Fruit fly (Drosophila melanogaster) whole organism, larva: Measurements from ENCODE around the gene CG43052.
A peak's percentile ranks its signal among the peaks of the same experiment; 100 is the strongest.

Experiments used
- noc ChIP-seq: fragments of 200-800 bp; sonication (Bioruptor generic); optimal IDR thresholded peaks from 3 replicates; lab custom pipeline; 2019; ENCODE audit warnings: missing biosample characterization, mild to moderate bottlenecking, missing genetic modification characterization, moderate library complexity

CG43052 gene

dm6 chr2L:14376484-14377254 is 24.8 kb downstream of the CG43052 start:
- peak; percentile 62 for TF ChIP-seq noc (tag; lab: Kevin White, UChicago)

- no peak for TF ChIP-seq noc (tag; lab: Kevin White, UChicago)
Measured at dm6 chr2L:14381072-14381471, 29.2 kb downstream of the CG43052 start, which contains the start of gene ppk. ppk (minus strand) TSS chr2L:14381172.

dm6 chr2L:14381881-14382280 is 30.0 kb downstream of the CG43052 start:
- no peak for TF ChIP-seq noc (tag; lab: Kevin White, UChicago)

dm6 chr2L:14386522-14386921 is 34.6 kb downstream of the CG43052 start:
- TF ChIP-seq noc (tag; lab: Kevin White, UChicago) = no peak

dm6 chr2L:14388448-14388847 is 36.6 kb downstream of the CG43052 start:
- no peak for TF ChIP-seq noc (tag; lab: Kevin White, UChicago)

DNA sequence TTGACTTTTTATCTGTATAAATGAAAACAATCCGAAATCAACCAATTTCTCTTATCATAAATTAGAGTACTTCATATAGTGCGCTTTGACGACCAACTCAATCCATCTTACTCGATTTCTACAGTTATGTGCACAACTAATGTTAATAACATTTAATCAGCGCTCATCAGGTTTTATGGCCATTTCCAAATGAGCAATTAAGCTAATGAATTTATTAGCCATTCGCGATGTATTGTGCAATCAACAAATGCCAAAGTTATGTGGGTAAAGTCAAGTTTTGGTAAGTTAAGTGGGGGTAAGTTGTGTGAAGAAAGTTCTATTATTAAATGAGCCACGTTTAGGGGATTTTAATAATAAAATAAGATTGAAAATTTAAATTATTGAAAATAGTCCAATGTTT is 41.6 kb downstream of the CG43052 start:
- TF ChIP-seq noc (tag; lab: Kevin White, UChicago) = no peak

- TF ChIP-seq noc (tag; lab: Kevin White, UChicago) = peak; percentile 77
Measured at dm6 chr2L:14394298-14395064, 42.6 kb downstream of the CG43052 start.

dm6 chr2L:14395065-14395439 is 43.2 kb downstream of the CG43052 start:
- TF ChIP-seq noc (tag; lab: Kevin White, UChicago) = no peak

DNA sequence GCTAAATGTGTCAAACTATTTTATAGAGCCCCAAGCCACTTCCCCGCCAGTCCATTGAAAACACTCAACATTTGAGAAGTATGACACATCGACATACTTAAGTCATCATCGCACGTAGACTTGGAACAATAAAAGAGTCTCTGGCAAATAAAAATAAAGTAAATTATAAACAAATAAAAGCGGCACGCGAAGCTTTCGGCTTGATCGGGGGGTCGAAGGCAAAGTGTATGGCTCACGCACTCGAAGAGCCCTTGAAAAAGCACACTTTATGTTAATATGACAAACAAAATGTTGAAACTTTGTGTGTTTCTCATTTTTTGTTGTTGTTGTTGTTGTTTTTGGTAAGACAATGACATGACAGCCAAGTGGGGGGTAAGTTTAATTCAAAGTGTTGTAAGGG is 44.4 kb downstream of the CG43052 start:
- TF ChIP-seq noc (tag; lab: Kevin White, UChicago) = no peak

DNA sequence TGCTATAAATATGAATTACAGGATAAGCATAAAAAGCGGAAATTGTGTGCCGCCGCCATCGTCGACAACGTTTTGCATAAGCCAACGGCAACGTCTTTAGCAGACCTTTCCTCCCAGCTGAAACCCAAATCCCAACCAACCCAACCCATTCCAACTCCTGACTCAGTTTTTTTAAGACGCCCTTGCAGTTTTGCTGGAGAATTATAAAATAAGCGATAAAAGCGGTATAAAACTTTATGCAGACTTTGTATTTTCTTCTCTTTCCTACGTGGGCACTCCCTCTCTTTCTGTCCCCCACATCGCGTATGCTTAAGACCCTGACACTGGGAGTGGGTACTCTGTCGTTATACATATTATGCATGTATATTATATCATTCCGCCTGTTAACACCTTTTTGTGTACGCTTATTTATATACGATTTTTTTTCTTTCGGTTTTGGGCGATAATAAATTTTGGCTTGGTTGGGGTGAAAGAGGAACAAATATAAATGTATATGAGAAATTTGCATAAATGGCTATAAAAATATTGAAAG is 45.3 kb downstream of the CG43052 start:
- TF ChIP-seq noc (tag; lab: Kevin White, UChicago) = no peak

DNA sequence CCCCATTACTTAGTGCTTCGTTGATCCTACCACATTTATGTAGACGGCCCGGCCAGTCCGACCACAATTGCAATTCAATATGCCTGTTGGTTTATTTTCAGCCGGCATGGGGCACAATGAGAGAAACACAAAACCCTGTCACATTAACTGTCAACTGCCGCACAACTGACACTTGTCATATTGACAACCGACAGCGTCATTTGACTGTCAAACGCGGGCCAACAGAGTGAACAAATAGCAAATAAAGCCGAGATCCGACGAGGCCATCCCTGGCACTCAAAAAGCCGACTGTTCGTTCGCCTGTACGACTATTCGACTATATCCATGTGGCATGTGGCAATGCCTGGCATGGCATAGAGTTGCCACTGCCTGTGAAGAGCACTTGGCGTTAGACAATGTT is 46.1 kb downstream of the CG43052 start:
- TF ChIP-seq noc (tag; lab: Kevin White, UChicago) = no peak

dm6 chr2L:14398562-14398961 is 46.7 kb downstream of the CG43052 start:
- TF ChIP-seq noc (tag; lab: Kevin White, UChicago) = no peak

DNA sequence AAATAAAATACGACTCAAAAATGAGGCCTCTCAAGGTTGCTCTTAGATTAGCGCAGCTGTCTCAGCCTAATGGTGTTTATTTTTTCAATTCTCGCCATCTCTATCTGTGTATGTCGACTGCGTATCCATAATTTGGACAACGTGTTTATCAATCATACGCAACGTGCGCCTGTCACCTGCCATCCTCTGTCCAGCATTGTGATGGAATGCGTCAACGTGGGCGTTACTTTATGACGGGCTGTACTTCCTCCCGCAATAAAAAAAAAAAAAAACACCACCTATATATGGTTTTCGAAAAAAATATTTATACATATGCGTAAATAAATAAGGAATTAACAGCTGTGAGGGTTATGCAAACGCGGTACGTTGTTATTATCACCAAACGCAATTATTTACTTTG is 47.4 kb downstream of the CG43052 start:
- peak; percentile 58 for TF ChIP-seq noc (tag; lab: Kevin White, UChicago)

dm6 chr2L:14400676-14401075 is 48.8 kb downstream of the CG43052 start:
- no peak for TF ChIP-seq noc (tag; lab: Kevin White, UChicago)

DNA sequence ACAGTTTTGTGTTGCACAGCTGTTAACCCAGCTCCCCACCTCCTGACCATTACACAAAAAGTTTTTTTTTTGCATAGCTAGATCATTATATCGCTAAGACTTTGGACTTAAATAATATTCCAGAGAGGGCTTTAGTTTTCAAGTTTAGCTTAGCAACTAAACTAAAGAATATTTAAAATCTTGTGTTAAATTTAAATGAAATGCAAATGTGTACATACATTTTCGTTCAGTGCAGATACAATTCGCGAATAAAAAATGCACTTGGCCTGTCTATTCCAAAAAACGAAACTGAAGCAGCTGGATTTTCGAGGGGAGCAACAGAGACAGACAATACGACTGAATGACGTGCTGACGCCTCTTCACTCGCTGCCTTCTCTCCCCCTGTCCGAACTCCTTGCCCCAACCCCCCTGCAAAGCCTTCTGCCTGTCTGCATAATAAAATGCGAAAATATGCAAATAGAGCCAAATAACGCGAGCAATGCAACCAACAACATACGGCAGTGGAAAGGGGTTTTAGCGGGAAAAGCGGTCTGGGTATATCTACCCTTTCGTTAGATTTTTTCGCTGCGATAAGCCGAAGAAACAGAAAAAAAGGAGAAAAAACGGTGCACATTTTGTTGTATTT is 49.9 kb downstream of the CG43052 start:
- no peak for TF ChIP-seq noc (tag; lab: Kevin White, UChicago)
